Fruit fly (Drosophila melanogaster): Measurements from ENCODE around the gene NANS.

- TF ChIP-seq CG6276 (GFP tag; optimal IDR thresholded peaks at IDR 0.05) (no peak), CG11762 (GFP tag; optimal IDR thresholded peaks at IDR 0.05; ENCODE audit: insufficient read depth) (no peak)
Measured at dm6 chr3R:12422379-12422975, 3.9 kb upstream of the NANS start, which contains the start of the genes Scgbeta and CG17202.
